Fruit fly (Drosophila melanogaster) whole organism, embryonic: Measurements from ENCODE around the gene CG6959.
A peak's percentile ranks its signal among the peaks of the same experiment; 100 is the strongest.

Source experiments
- Atf-2 ChIP-seq: fragments of 200-800 bp; sonication (Bioruptor generic); optimal IDR thresholded peaks from 2 replicates; lab custom pipeline; 2016; ENCODE audit warnings: missing biosample characterization, missing genetic modification characterization
- Atf3 ChIP-seq: fragments of 200-800 bp; sonication (Bioruptor generic); optimal IDR thresholded peaks from 3 replicates; lab custom pipeline; 2016; ENCODE audit warnings: missing biosample characterization, missing genetic modification characterization
- B-H2 ChIP-seq: fragments of 200-800 bp; sonication (Bioruptor generic); optimal IDR thresholded peaks from 2 replicates; lab custom pipeline; 2018; ENCODE audit warnings: missing biosample characterization, mild to moderate bottlenecking, missing genetic modification characterization
- Bdp1 ChIP-seq: fragments of 200-800 bp; sonication (Bioruptor generic); optimal IDR thresholded peaks from 3 replicates; lab custom pipeline; 2016; ENCODE audit warnings: missing biosample characterization, missing genetic modification characterization
- CG10274 ChIP-seq: fragments of 200-800 bp; sonication (Bioruptor generic); optimal IDR thresholded peaks from 3 replicates; lab custom pipeline; 2017; ENCODE audit warnings: missing biosample characterization, mild to moderate bottlenecking, missing genetic modification characterization
- CG10543 ChIP-seq: fragments of 200-800 bp; sonication (Bioruptor generic); optimal IDR thresholded peaks from 3 replicates; lab custom pipeline; 2017; ENCODE audit warnings: missing biosample characterization, mild to moderate bottlenecking, missing genetic modification characterization, moderate library complexity
- CG11560 ChIP-seq: fragments of 200-800 bp; sonication (Bioruptor generic); IDR thresholded peaks from 3 replicates; pipeline ENCODE4 v1.3.6; 2022; ENCODE audit warnings: missing biosample characterization, missing genetic modification characterization
- CG12769 ChIP-seq: fragments of 200-800 bp; sonication (Bioruptor generic); optimal IDR thresholded peaks from 2 replicates; lab custom pipeline; 2019; ENCODE audit warnings: missing biosample characterization, mild to moderate bottlenecking, missing genetic modification characterization, moderate library complexity
- CG13123 ChIP-seq: fragments of 200-800 bp; sonication (Bioruptor generic); optimal IDR thresholded peaks from 2 replicates; lab custom pipeline; 2016; ENCODE audit warnings: missing biosample characterization, missing genetic modification characterization
- CG13424 ChIP-seq: fragments of 200-800 bp; sonication (Bioruptor generic); optimal IDR thresholded peaks from 2 replicates; lab custom pipeline; 2019; ENCODE audit warnings: missing biosample characterization, mild to moderate bottlenecking, missing genetic modification characterization, moderate library complexity
- CG17328 ChIP-seq: fragments of 200-800 bp; sonication (Bioruptor generic); IDR thresholded peaks from 2 replicates; pipeline ENCODE4 v1.3.6; 2022; ENCODE audit warnings: missing biosample characterization, missing genetic modification characterization
- CG18599 ChIP-seq: fragments of 200-800 bp; sonication (Bioruptor generic); optimal IDR thresholded peaks from 3 replicates; lab custom pipeline; 2017; ENCODE audit warnings: missing biosample characterization, missing genetic modification characterization, mild to moderate bottlenecking, moderate library complexity, missing genetic modification reagents
- CG2678 ChIP-seq: fragments of 200-800 bp; sonication (Bioruptor generic); optimal IDR thresholded peaks from 3 replicates; lab custom pipeline; 2019; ENCODE audit warnings: missing biosample characterization, mild to moderate bottlenecking, missing genetic modification characterization, moderate library complexity
- CG2712 ChIP-seq: fragments of 200-800 bp; optimal IDR thresholded peaks from 3 replicates; lab custom pipeline; 2019; ENCODE audit warnings: missing biosample characterization, mild to moderate bottlenecking, missing genetic modification characterization, moderate library complexity
- CG31441 ChIP-seq: fragments of 200-800 bp; sonication (Bioruptor generic); IDR thresholded peaks from 2 replicates; pipeline ENCODE4 v1.3.6; 2022; ENCODE audit warnings: missing biosample characterization, missing genetic modification characterization
- CG4404 ChIP-seq: fragments of 200-800 bp; sonication (Bioruptor generic); IDR thresholded peaks from 2 replicates; pipeline ENCODE4 v1.3.6; 2022; ENCODE audit warnings: missing biosample characterization, missing genetic modification characterization
- CG6175 ChIP-seq: fragments of 200-800 bp; sonication (Bioruptor generic); IDR thresholded peaks from 3 replicates; pipeline ENCODE4 v1.3.6; 2022; ENCODE audit warnings: missing biosample characterization, missing genetic modification characterization
- CG7963 ChIP-seq: fragments of 200-800 bp; sonication (Bioruptor generic); IDR thresholded peaks from 3 replicates; pipeline ENCODE4 v1.3.6; 2022; ENCODE audit warnings: missing biosample characterization, missing genetic modification characterization; ENCODE audit not compliant: partially characterized antibody
- CG8290 ChIP-seq, 3 experiments: fragments of 200-800 bp; sonication (Bioruptor generic); optimal IDR thresholded peaks; 2 replicates each; lab custom pipeline; 2016 to 2019; ENCODE audit warnings: missing biosample characterization in 3 of 3, missing genetic modification characterization in 3 of 3, mild to moderate bottlenecking in 2 of 3, moderate library complexity in 1 of 3
- CG9437 ChIP-seq: fragments of 200-800 bp; sonication (Bioruptor generic); optimal IDR thresholded peaks from 2 replicates; lab custom pipeline; 2018; ENCODE audit warnings: missing biosample characterization, mild to moderate bottlenecking, missing genetic modification characterization
- Camta ChIP-seq: fragments of 200-800 bp; sonication (Bioruptor generic); optimal IDR thresholded peaks from 2 replicates; lab custom pipeline; 2016; ENCODE audit warnings: missing biosample characterization, missing genetic modification characterization
- Deaf1 ChIP-seq: fragments of 200-800 bp; optimal IDR thresholded peaks from 3 replicates; lab custom pipeline; 2019; ENCODE audit warnings: missing biosample characterization, mild to moderate bottlenecking, missing genetic modification characterization, moderate library complexity
- Dref ChIP-seq: fragments of 200-800 bp; sonication (Bioruptor generic); IDR thresholded peaks from 2 replicates; pipeline ENCODE4 v1.3.6; 2022; ENCODE audit warnings: missing biosample characterization, missing genetic modification characterization
- E2f2 ChIP-seq: fragments of 200-800 bp; sonication (Bioruptor generic); IDR thresholded peaks from 2 replicates; pipeline ENCODE4 v1.3.6; 2022; ENCODE audit warnings: missing biosample characterization, missing genetic modification characterization
- Eip74EF ChIP-seq, 2 experiments: fragments of 200-800 bp in 1 of 2; fragments of >200 bp in 1 of 2; sonication (Bioruptor generic) in 1 of 2; optimal IDR thresholded peaks; 2 replicates each; lab custom pipeline; 2017 to 2019; ENCODE audit warnings: missing biosample characterization in 2 of 2, missing genetic modification characterization in 2 of 2, mild to moderate bottlenecking in 1 of 2, moderate library complexity in 1 of 2
- Hmr ChIP-seq: fragments of 200-800 bp; sonication (Bioruptor generic); optimal IDR thresholded peaks from 3 replicates; lab custom pipeline; 2017; ENCODE audit warnings: mild to moderate bottlenecking, missing biosample characterization, missing genetic modification reagents, missing genetic modification characterization
- Hr3 ChIP-seq: fragments of 200-800 bp; sonication (Bioruptor generic); optimal IDR thresholded peaks from 3 replicates; lab custom pipeline; 2016; ENCODE audit warnings: missing biosample characterization, missing genetic modification characterization
- Jarid2 ChIP-seq: fragments of 200-800 bp; sonication (Bioruptor generic); optimal IDR thresholded peaks from 3 replicates; lab custom pipeline; 2017; ENCODE audit warnings: mild to moderate bottlenecking, missing biosample characterization, missing genetic modification reagents, missing genetic modification characterization
- Kr ChIP-seq: fragments of 200-800 bp; sonication (Bioruptor generic); optimal IDR thresholded peaks from 2 replicates; lab custom pipeline; 2017; ENCODE audit warnings: missing biosample characterization, mild to moderate bottlenecking, missing genetic modification characterization
- Lhr ChIP-seq: fragments of 200-800 bp; sonication (Bioruptor generic); optimal IDR thresholded peaks from 3 replicates; lab custom pipeline; 2017; ENCODE audit warnings: mild to moderate bottlenecking, missing biosample characterization, missing genetic modification reagents, missing genetic modification characterization
- Max ChIP-seq: fragments of 200-800 bp; sonication (Bioruptor generic); optimal IDR thresholded peaks from 2 replicates; lab custom pipeline; 2016; ENCODE audit warnings: missing biosample characterization, mild to moderate bottlenecking, missing genetic modification characterization
- Oaz ChIP-seq: fragments of 200-800 bp; sonication (Bioruptor generic); IDR thresholded peaks from 2 replicates; pipeline ENCODE4 v1.3.6; 2022; ENCODE audit warnings: missing biosample characterization, missing genetic modification characterization
- Optix ChIP-seq: fragments of 200-800 bp; sonication (Bioruptor generic); IDR thresholded peaks from 3 replicates; pipeline ENCODE4 v1.3.6; 2022; ENCODE audit warnings: missing biosample characterization, missing genetic modification characterization
- Ptx1 ChIP-seq: fragments of 200-800 bp; sonication (Bioruptor generic); IDR thresholded peaks from 2 replicates; pipeline ENCODE4 v1.3.6; 2022; ENCODE audit warnings: missing biosample characterization, missing genetic modification characterization
- Xbp1 ChIP-seq: fragments of 200-800 bp; sonication (Bioruptor generic); optimal IDR thresholded peaks from 3 replicates; lab custom pipeline; 2016; ENCODE audit warnings: missing biosample characterization, mild to moderate bottlenecking, missing genetic modification characterization
- ap ChIP-seq: fragments of 200-800 bp; sonication (Bioruptor generic); IDR thresholded peaks from 2 replicates; pipeline ENCODE4 v1.3.6; 2022; ENCODE audit warnings: missing biosample characterization, missing genetic modification characterization
- bsh ChIP-seq, 2 experiments: fragments of 200-800 bp; sonication (Bioruptor generic); optimal IDR thresholded peaks; 2 replicates each; lab custom pipeline; 2017 to 2018; ENCODE audit warnings: mild to moderate bottlenecking in 2 of 2, missing biosample characterization in 2 of 2, missing genetic modification characterization in 2 of 2, moderate library complexity in 1 of 2
- gfzf ChIP-seq: fragments of 200-800 bp; sonication (Bioruptor generic); optimal IDR thresholded peaks from 2 replicates; lab custom pipeline; 2016; ENCODE audit warnings: missing biosample characterization, mild to moderate bottlenecking, missing genetic modification characterization, moderate library complexity
- insv ChIP-seq, 2 experiments: fragments of 200-800 bp; sonication (Bioruptor generic); optimal IDR thresholded peaks; 3 replicates each; lab custom pipeline; 2016 to 2018; ENCODE audit warnings: missing biosample characterization in 2 of 2, missing genetic modification characterization in 2 of 2
- lola ChIP-seq, 3 experiments: fragments of >200 bp in 2 of 3; fragments of 200-800 bp in 1 of 3; sonication (Bioruptor generic) in 1 of 3; optimal IDR thresholded peaks; 2 replicates each; lab custom pipeline; 2017 to 2019; ENCODE audit warnings: missing biosample characterization in 3 of 3, missing genetic modification characterization in 3 of 3, mild to moderate bottlenecking in 1 of 3, moderate library complexity in 1 of 3
- pan ChIP-seq, 4 experiments: fragments of >200 bp in 3 of 4; fragments of 200-800 bp in 1 of 4; sonication (Bioruptor generic) in 1 of 4; optimal IDR thresholded peaks in 3 of 4; IDR thresholded peaks in 1 of 4; 2 replicates each; pipeline versions ENCODE4 v1.3.6 to Lab custom; 2017 to 2022; ENCODE audit warnings: missing biosample characterization in 2 of 4, missing genetic modification characterization in 2 of 4, mixed read lengths in 1 of 4
- pho ChIP-seq: fragments of 200-800 bp; sonication (Bioruptor generic); optimal IDR thresholded peaks from 2 replicates; lab custom pipeline; 2016; ENCODE audit warnings: missing biosample characterization, missing genetic modification characterization
- phol ChIP-seq: fragments of 200-800 bp; sonication (Bioruptor generic); optimal IDR thresholded peaks from 3 replicates; lab custom pipeline; 2018; ENCODE audit warnings: missing biosample characterization, mild to moderate bottlenecking, missing genetic modification characterization, moderate library complexity
- sisA ChIP-seq: fragments of 200-800 bp; sonication (Bioruptor generic); IDR thresholded peaks from 2 replicates; pipeline ENCODE4 v1.3.6; 2022; ENCODE audit warnings: missing biosample characterization, missing genetic modification characterization
- tap ChIP-seq: fragments of 200-800 bp; optimal IDR thresholded peaks from 3 replicates; lab custom pipeline; 2019; ENCODE audit warnings: missing biosample characterization, mild to moderate bottlenecking, missing genetic modification characterization, moderate library complexity
- tin ChIP-seq: fragments of 200-800 bp; sonication (Bioruptor generic); optimal IDR thresholded peaks from 3 replicates; lab custom pipeline; 2016; ENCODE audit warnings: missing biosample characterization, missing genetic modification characterization
- tx ChIP-seq: fragments of 200-800 bp; sonication (Bioruptor generic); optimal IDR thresholded peaks from 2 replicates; lab custom pipeline; 2016; ENCODE audit warnings: missing biosample characterization, missing genetic modification characterization
- vfl ChIP-seq: fragments of 200-800 bp; sonication (Bioruptor generic); optimal IDR thresholded peaks from 2 replicates; lab custom pipeline; 2016; ENCODE audit warnings: missing biosample characterization, missing genetic modification characterization

Gene CG6959

DNA sequence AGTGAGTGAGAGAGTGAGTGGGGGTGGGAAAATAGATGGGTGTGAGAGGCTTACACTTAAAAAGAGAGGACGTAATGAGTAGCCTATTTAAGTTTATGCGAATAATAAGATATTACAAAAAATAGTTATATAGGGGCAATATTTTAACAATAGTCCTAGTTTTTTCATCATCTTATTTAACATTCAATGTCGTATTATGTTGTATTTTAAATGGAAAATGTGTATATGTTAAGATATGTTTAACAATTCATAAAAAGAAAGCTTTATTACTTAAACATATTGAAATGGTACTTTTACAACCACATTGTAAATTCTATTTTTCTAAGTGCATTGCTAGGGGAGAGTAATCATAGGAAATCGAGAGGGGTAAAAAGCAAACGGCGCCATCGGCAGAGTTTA, 95.3 kb downstream of the CG6959 start (continued):
- TF ChIP-seq CG6175 (GFP tag; lab: Robert Waterston, UW) (no peak), tx (no peak), lola (GFP tag; optimal IDR thresholded peaks at IDR 0.05; lab: Kevin White, UChicago) (peak in 1 of 3 experiments; percentile 86), CG31441 (GFP tag; lab: Robert Waterston, UW) (peak; percentile 82), CG11560 (tag; lab: Robert Waterston, UW) (no peak), Deaf1 (peak; percentile 40), CG13123 (peak; percentile 6), Hr3 (peak; percentile 67), CG4404 (peak; percentile 39; the same call in 1 of the 2 replicates), CG13424 (tag; lab: Kevin White, UChicago) (peak; percentile 90), tin (GFP tag; lab: Kevin White, UChicago) (peak; percentile 59), bsh (GFP tag; optimal IDR thresholded peaks at IDR 0.05; lab: Kevin White, UChicago) (peak in 1 of 2 experiments; percentile 83), CG7963 (GFP tag; lab: Robert Waterston, UW) (no peak), CG12769 (tag; lab: Kevin White, UChicago) (peak; percentile 58), Xbp1 (GFP tag; lab: Kevin White, UChicago) (peak; percentile 70), sisA (GFP tag; lab: Robert Waterston, UW) (0 out of 2 replicates have a peak, but pooled peaks have one; percentile 22), CG2712 (tag; lab: Kevin White, UChicago) (peak; percentile 86), E2f2 (GFP tag; lab: Robert Waterston, UW) (peak; percentile 28; the same call in 1 of the 2 replicates), Hmr (GFP tag; lab: Kevin White, UChicago) (peak; percentile 84), Bdp1 (GFP tag; lab: Kevin White, UChicago) (no peak), Ptx1 (GFP tag; lab: Robert Waterston, UW) (peak; percentile 67), ap (GFP tag; lab: Robert Waterston, UW) (no peak), CG9437 (GFP tag; lab: Kevin White, UChicago) (peak; percentile 64), phol (peak; percentile 74), Dref (GFP tag; lab: Robert Waterston, UW) (no peak), Atf-2 (GFP tag; lab: Kevin White, UChicago) (peak; percentile 22), Jarid2 (GFP tag; lab: Kevin White, UChicago) (no peak), B-H2 (peak; percentile 61), CG2678 (peak; percentile 93), Oaz (GFP tag; lab: Robert Waterston, UW) (0 out of 2 replicates have a peak, but pooled peaks have one; percentile 23), CG10274 (GFP tag; lab: Kevin White, UChicago) (no peak), Camta (GFP tag; lab: Kevin White, UChicago) (peak; percentile 13), CG8290 (GFP tag; optimal IDR thresholded peaks at IDR 0.05; lab: Kevin White, UChicago) (peak; percentile 19), CG8290 (tag; optimal IDR thresholded peaks at IDR 0.05; lab: Kevin White, UChicago) (no peak), CG10543 (GFP tag; lab: Kevin White, UChicago) (peak; percentile 75), Kr (GFP tag; lab: Kevin White, UChicago) (no peak), Lhr (GFP tag; lab: Kevin White, UChicago) (no peak), Atf3 (GFP tag; lab: Kevin White, UChicago) (no peak), CG17328 (no peak; the same call in 1 of the 2 replicates), pan (optimal IDR thresholded peaks at IDR 0.05; lab: Kevin White, UChicago) (no peak), pan (GFP tag; optimal IDR thresholded peaks at IDR 0.05 in 1 of 2, IDR thresholded peaks at IDR 0.05 in 1 of 2) (peak in 1 of 2 experiments; percentile 60), tap (peak; percentile 59), CG18599 (GFP tag; lab: Kevin White, UChicago) (peak; percentile 87), gfzf (GFP tag; lab: Kevin White, UChicago) (no peak), insv (GFP tag; optimal IDR thresholded peaks at IDR 0.05; lab: Kevin White, UChicago) (peak in 1 of 2 experiments; percentile 26), Max (GFP tag; lab: Kevin White, UChicago) (no peak), vfl (no peak), Optix (no peak), Eip74EF (GFP tag; optimal IDR thresholded peaks at IDR 0.05; lab: Kevin White, UChicago) (peak in 1 of 2 experiments; percentile 61), pho (GFP tag; lab: Kevin White, UChicago) (peak; percentile 5)
